Worm (Caenorhabditis elegans): ENCODE measurements around the gene mutd-1.

ce11 chrIV:7165723-7166122, 31.8 kb upstream of the mutd-1 start, which contains the start of gene rpc-1:
- TF ChIP-seq unc-39 (tag; optimal IDR thresholded peaks at IDR 0.05) = no peak
- TF ChIP-seq aly-2 (tag; optimal IDR thresholded peaks at IDR 0.05) = no peak
- no peak for TF ChIP-seq snpc-4 (tag; optimal IDR thresholded peaks at IDR 0.05)
- no peak for TF ChIP-seq duxl-1 (tag; optimal IDR thresholded peaks at IDR 0.05; ENCODE audit: poor library complexity)
